Fruit fly (Drosophila melanogaster): ENCODE results near the gene CG3119.

dm6 chr2L:2800956-2801776 is 36.5 kb downstream of the CG3119 start:
- TF ChIP-seq woc (GFP tag; optimal IDR thresholded peaks at IDR 0.05), result no peak
- TF ChIP-seq dl (GFP tag; optimal IDR thresholded peaks at IDR 0.05; ENCODE audit: insufficient read depth in 1 of 2, partially characterized antibody in 2 of 2), result no peak
- no peak for TF ChIP-seq Hr83 (GFP tag; optimal IDR thresholded peaks at IDR 0.05; ENCODE audit: poor library complexity, severe bottlenecking)
- no peak for TF ChIP-seq jim (GFP tag; optimal IDR thresholded peaks at IDR 0.05)
- TF ChIP-seq Hr78 (GFP tag; optimal IDR thresholded peaks at IDR 0.05), result no peak
- TF ChIP-seq N (GFP tag; optimal IDR thresholded peaks at IDR 0.05), result no peak
- no peak for TF ChIP-seq psq (GFP tag; optimal IDR thresholded peaks at IDR 0.05)
- no peak for TF ChIP-seq Jra (GFP tag; optimal IDR thresholded peaks at IDR 0.05)
- TF ChIP-seq Abd-B (GFP tag; optimal IDR thresholded peaks at IDR 0.05), result no peak
- no peak for TF ChIP-seq lola (GFP tag; optimal IDR thresholded peaks at IDR 0.05)
- no peak for TF ChIP-seq pan (optimal IDR thresholded peaks at IDR 0.05)
- no peak for TF ChIP-seq fru (GFP tag; optimal IDR thresholded peaks at IDR 0.05)
- no peak for TF ChIP-seq OdsH (GFP tag; optimal IDR thresholded peaks at IDR 0.05)

All from whole organism, wandering third instar larva.